Fruit fly (Drosophila melanogaster) whole organism, embryonic: ENCODE results near the gene CG31104.

Experiments
- Atf-2 ChIP-seq: fragments of 200-800 bp; sonication (Bioruptor generic); optimal IDR thresholded peaks from 2 replicates; lab custom pipeline; 2016; ENCODE audit warnings: missing biosample characterization, missing genetic modification characterization
- Atf3 ChIP-seq: fragments of 200-800 bp; sonication (Bioruptor generic); optimal IDR thresholded peaks from 3 replicates; lab custom pipeline; 2016; ENCODE audit warnings: missing biosample characterization, missing genetic modification characterization
- B-H2 ChIP-seq: fragments of 200-800 bp; sonication (Bioruptor generic); optimal IDR thresholded peaks from 2 replicates; lab custom pipeline; 2018; ENCODE audit warnings: missing biosample characterization, mild to moderate bottlenecking, missing genetic modification characterization
- CG10366 ChIP-seq: fragments of 200-800 bp; sonication (Bioruptor generic); IDR thresholded peaks from 2 replicates; pipeline ENCODE4 v1.3.6; 2022; ENCODE audit warnings: missing biosample characterization, missing genetic modification characterization
- CG1233 ChIP-seq: fragments of 200-800 bp; sonication (Bioruptor generic); optimal IDR thresholded peaks from 4 replicates; lab custom pipeline; 2018; ENCODE audit warnings: missing biosample characterization, mild to moderate bottlenecking, missing genetic modification characterization
- CG12659 ChIP-seq: fragments of 200-800 bp; sonication (Bioruptor generic); optimal IDR thresholded peaks from 3 replicates; lab custom pipeline; 2017; ENCODE audit warnings: mild to moderate bottlenecking, missing biosample characterization, missing genetic modification reagents, missing genetic modification characterization
- CG15073 ChIP-seq: fragments of 200-800 bp; sonication (Bioruptor generic); optimal IDR thresholded peaks from 2 replicates; lab custom pipeline; 2016; ENCODE audit warnings: missing biosample characterization, missing genetic modification characterization
- CG1529 ChIP-seq: fragments of 200-800 bp; sonication (Bioruptor generic); optimal IDR thresholded peaks from 3 replicates; lab custom pipeline; 2018; ENCODE audit warnings: missing biosample characterization, missing genetic modification characterization
- CG1647 ChIP-seq: fragments of 200-800 bp; sonication (Bioruptor generic); optimal IDR thresholded peaks from 3 replicates; lab custom pipeline; 2016; ENCODE audit warnings: missing biosample characterization, missing genetic modification characterization
- CG16779 ChIP-seq: fragments of 200-800 bp; sonication (Bioruptor generic); IDR thresholded peaks from 2 replicates; pipeline ENCODE4 v1.3.6; 2022; ENCODE audit warnings: missing biosample characterization, missing genetic modification characterization
- CG18476 ChIP-seq: fragments of 200-800 bp; sonication (Bioruptor generic); optimal IDR thresholded peaks from 2 replicates; lab custom pipeline; 2016; ENCODE audit warnings: missing biosample characterization, mild to moderate bottlenecking, missing genetic modification characterization
- CG18599 ChIP-seq: fragments of 200-800 bp; sonication (Bioruptor generic); optimal IDR thresholded peaks from 3 replicates; lab custom pipeline; 2017; ENCODE audit warnings: missing biosample characterization, missing genetic modification characterization, mild to moderate bottlenecking, moderate library complexity, missing genetic modification reagents
- CG18764 ChIP-seq: fragments of 200-800 bp; sonication (Bioruptor generic); optimal IDR thresholded peaks from 3 replicates; lab custom pipeline; 2016; ENCODE audit warnings: missing biosample characterization, missing genetic modification characterization
- CG31365 ChIP-seq: fragments of 200-800 bp; sonication (Bioruptor generic); optimal IDR thresholded peaks from 2 replicates; lab custom pipeline; 2018; ENCODE audit warnings: missing biosample characterization, mild to moderate bottlenecking, missing genetic modification characterization
- CG3281 ChIP-seq: fragments of 200-800 bp; sonication (Bioruptor generic); optimal IDR thresholded peaks from 3 replicates; lab custom pipeline; 2017; ENCODE audit warnings: missing biosample characterization, mild to moderate bottlenecking, missing genetic modification characterization
- CG4282 ChIP-seq: fragments of 200-800 bp; sonication (Bioruptor generic); optimal IDR thresholded peaks from 2 replicates; lab custom pipeline; 2016; ENCODE audit warnings: missing biosample characterization, missing genetic modification characterization
- CG4730 ChIP-seq: fragments of 200-800 bp; sonication (Bioruptor generic); IDR thresholded peaks from 2 replicates; pipeline ENCODE4 v1.3.6; 2022; ENCODE audit warnings: missing biosample characterization, missing genetic modification characterization
- CG6683 ChIP-seq: fragments of 200-800 bp; sonication (Bioruptor generic); optimal IDR thresholded peaks from 2 replicates; lab custom pipeline; 2017; ENCODE audit warnings: missing biosample characterization, mild to moderate bottlenecking, missing genetic modification characterization, missing genetic modification reagents
- CG7786 ChIP-seq: fragments of 200-800 bp; sonication (Bioruptor generic); optimal IDR thresholded peaks from 2 replicates; lab custom pipeline; 2016; ENCODE audit warnings: missing biosample characterization, missing genetic modification characterization
- CTCF ChIP-seq: fragments of 200-800 bp; sonication (Bioruptor generic); optimal IDR thresholded peaks from 2 replicates; lab custom pipeline; 2017; ENCODE audit warnings: missing biosample characterization, mild to moderate bottlenecking, missing genetic modification characterization, moderate library complexity
- Deaf1 ChIP-seq: fragments of 200-800 bp; optimal IDR thresholded peaks from 3 replicates; lab custom pipeline; 2019; ENCODE audit warnings: missing biosample characterization, mild to moderate bottlenecking, missing genetic modification characterization, moderate library complexity
- Ets65A ChIP-seq: fragments of 200-800 bp; sonication (Bioruptor generic); peaks from one replicate; lab custom pipeline; 2016; ENCODE audit warnings: missing biosample characterization, missing genetic modification characterization
- HLH54F ChIP-seq: fragments of 200-800 bp; sonication (Bioruptor generic); optimal IDR thresholded peaks from 3 replicates; lab custom pipeline; 2016; ENCODE audit warnings: missing biosample characterization, missing genetic modification characterization
- HmgD ChIP-seq: fragments of 200-800 bp; sonication (Bioruptor generic); optimal IDR thresholded peaks from 3 replicates; lab custom pipeline; 2016; ENCODE audit warnings: missing biosample characterization, missing genetic modification characterization
- Hsf ChIP-seq: fragments of 200-800 bp; sonication (Bioruptor generic); optimal IDR thresholded peaks from 3 replicates; lab custom pipeline; 2016; ENCODE audit warnings: missing biosample characterization, missing genetic modification characterization
- Max ChIP-seq: fragments of 200-800 bp; sonication (Bioruptor generic); optimal IDR thresholded peaks from 2 replicates; lab custom pipeline; 2016; ENCODE audit warnings: missing biosample characterization, mild to moderate bottlenecking, missing genetic modification characterization
- Nf-YB ChIP-seq: fragments of 200-800 bp; sonication (Bioruptor generic); optimal IDR thresholded peaks from 3 replicates; lab custom pipeline; 2019; ENCODE audit warnings: missing biosample characterization, mild to moderate bottlenecking, missing genetic modification characterization, moderate library complexity
- PHDP ChIP-seq: fragments of 200-800 bp; sonication (Bioruptor generic); optimal IDR thresholded peaks from 3 replicates; lab custom pipeline; 2018; ENCODE audit warnings: missing biosample characterization, mild to moderate bottlenecking, missing genetic modification characterization, moderate library complexity
- Ravus ChIP-seq: fragments of 200-800 bp; sonication (Bioruptor generic); IDR thresholded peaks from 2 replicates; pipeline ENCODE4 v1.3.6; 2022; ENCODE audit warnings: missing biosample characterization, missing genetic modification characterization
- Sry-β ChIP-seq: fragments of 200-800 bp; sonication (Bioruptor generic); optimal IDR thresholded peaks from 2 replicates; lab custom pipeline; 2018; ENCODE audit warnings: missing biosample characterization, mild to moderate bottlenecking, missing genetic modification characterization, moderate library complexity
- bsh ChIP-seq, 2 experiments: fragments of 200-800 bp; sonication (Bioruptor generic); optimal IDR thresholded peaks; 2 replicates each; lab custom pipeline; 2017 to 2018; ENCODE audit warnings: mild to moderate bottlenecking in 2 of 2, missing biosample characterization in 2 of 2, missing genetic modification characterization in 2 of 2, moderate library complexity in 1 of 2
- cato ChIP-seq: fragments of 200-800 bp; sonication (Bioruptor generic); optimal IDR thresholded peaks from 2 replicates; lab custom pipeline; 2016; ENCODE audit warnings: missing biosample characterization, missing genetic modification characterization, borderline replicate concordance
- ci ChIP-seq: fragments of 200-800 bp; sonication (Bioruptor generic); IDR thresholded peaks from 3 replicates; pipeline ENCODE4 v1.3.6; 2022; ENCODE audit warnings: missing biosample characterization, missing genetic modification characterization
- crol ChIP-seq: fragments of 200-800 bp; sonication (Bioruptor generic); IDR thresholded peaks from 2 replicates; pipeline ENCODE4 v1.3.6; 2022; ENCODE audit warnings: missing biosample characterization, missing genetic modification characterization
- dimm ChIP-seq: fragments of 200-800 bp; sonication (Bioruptor generic); IDR thresholded peaks from 2 replicates; pipeline ENCODE4 v1.3.6; 2022; ENCODE audit warnings: missing biosample characterization, missing genetic modification characterization
- dysf ChIP-seq: fragments of 200-800 bp; sonication (Bioruptor generic); IDR thresholded peaks from 3 replicates; pipeline ENCODE4 v1.3.6; 2022; ENCODE audit warnings: missing biosample characterization, missing genetic modification characterization
- en ChIP-seq: fragments of 200-800 bp; sonication (Bioruptor generic); optimal IDR thresholded peaks from 2 replicates; lab custom pipeline; 2016; ENCODE audit warnings: missing biosample characterization, missing genetic modification characterization
- esg ChIP-seq: fragments of 200-800 bp; sonication (Bioruptor generic); conservative IDR thresholded peaks from 2 replicates; pipeline ENCODE4 v1.3.6; 2022; ENCODE audit warnings: missing biosample characterization, missing genetic modification characterization
- exex ChIP-seq: fragments of 200-800 bp; sonication (Bioruptor generic); optimal IDR thresholded peaks from 4 replicates; lab custom pipeline; 2018; ENCODE audit warnings: missing biosample characterization, mild to moderate bottlenecking, missing genetic modification characterization, moderate library complexity
- fu2 ChIP-seq: fragments of 200-800 bp; sonication (Bioruptor generic); optimal IDR thresholded peaks from 2 replicates; lab custom pipeline; 2016; ENCODE audit warnings: missing biosample characterization, missing genetic modification characterization
- kni ChIP-seq: fragments of 200-800 bp; sonication (Bioruptor generic); optimal IDR thresholded peaks from 3 replicates; lab custom pipeline; 2017; ENCODE audit warnings: mild to moderate bottlenecking, missing biosample characterization, missing genetic modification reagents, missing genetic modification characterization
- knrl ChIP-seq: fragments of 200-800 bp; sonication (Bioruptor generic); IDR thresholded peaks from 3 replicates; pipeline ENCODE4 v1.3.6; 2022; ENCODE audit warnings: missing biosample characterization, missing genetic modification characterization; ENCODE audit not compliant: partially characterized antibody
- lola ChIP-seq, 3 experiments: fragments of >200 bp in 2 of 3; fragments of 200-800 bp in 1 of 3; sonication (Bioruptor generic) in 1 of 3; optimal IDR thresholded peaks; 2 replicates each; lab custom pipeline; 2017 to 2019; ENCODE audit warnings: missing biosample characterization in 3 of 3, missing genetic modification characterization in 3 of 3, mild to moderate bottlenecking in 1 of 3, moderate library complexity in 1 of 3
- mam ChIP-seq: fragments of 200-800 bp; sonication (Bioruptor generic); optimal IDR thresholded peaks from 3 replicates; lab custom pipeline; 2016; ENCODE audit warnings: missing biosample characterization, missing genetic modification characterization
- oc ChIP-seq: fragments of 200-800 bp; sonication (Bioruptor generic); optimal IDR thresholded peaks from 2 replicates; lab custom pipeline; 2018; ENCODE audit warnings: missing biosample characterization, mild to moderate bottlenecking, missing genetic modification characterization, moderate library complexity
- pb ChIP-seq: fragments of 200-800 bp; sonication (Bioruptor generic); optimal IDR thresholded peaks from 3 replicates; lab custom pipeline; 2016; ENCODE audit warnings: missing biosample characterization, missing genetic modification characterization
- pum ChIP-seq: fragments of 200-800 bp; sonication (Bioruptor generic); optimal IDR thresholded peaks from 2 replicates; lab custom pipeline; 2016; ENCODE audit warnings: missing biosample characterization, missing genetic modification characterization
- pzg ChIP-seq: fragments of 200-800 bp; sonication (Bioruptor generic); optimal IDR thresholded peaks from 3 replicates; lab custom pipeline; 2018; ENCODE audit warnings: missing biosample characterization, mild to moderate bottlenecking, missing genetic modification characterization, moderate library complexity
- ro ChIP-seq: fragments of 200-800 bp; sonication (Bioruptor generic); IDR thresholded peaks from 2 replicates; pipeline ENCODE4 v1.3.6; 2022; ENCODE audit warnings: missing biosample characterization, missing genetic modification characterization
- sd ChIP-seq: fragments of 200-800 bp; sonication (Bioruptor generic); optimal IDR thresholded peaks from 3 replicates; lab custom pipeline; 2018; ENCODE audit warnings: missing biosample characterization, mild to moderate bottlenecking, missing genetic modification characterization, moderate library complexity
- trem ChIP-seq: fragments of 200-800 bp; optimal IDR thresholded peaks from 3 replicates; lab custom pipeline; 2019; ENCODE audit warnings: missing biosample characterization, mild to moderate bottlenecking, missing genetic modification characterization, moderate library complexity

CG31104 gene

DNA sequence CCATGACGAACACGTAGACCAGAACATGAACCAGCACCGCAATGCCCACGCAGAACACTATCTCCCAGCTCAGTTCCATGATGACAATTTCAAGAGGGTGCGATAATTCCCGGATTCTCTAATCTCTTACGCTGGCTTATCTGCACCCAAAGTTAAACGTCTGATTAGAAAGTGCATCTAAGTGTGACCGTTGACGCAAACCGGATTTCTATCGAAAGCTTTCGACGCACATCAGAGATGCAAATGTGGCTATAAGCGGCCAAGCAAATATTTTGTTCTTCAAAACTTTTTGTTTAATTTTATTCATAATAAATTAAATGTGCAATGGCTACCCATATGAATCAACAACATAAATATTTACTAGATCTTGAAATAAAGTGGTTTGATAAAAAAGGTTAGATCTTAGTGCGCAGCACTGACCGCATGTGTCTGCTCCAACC lies 22.9 kb upstream of the CG31104 start, which contains the start of the genes Kdsr and CG11858 (continued):
- TF ChIP-seq Sry-β (GFP tag; lab: Kevin White, UChicago) (peak; percentile 99), Atf3 (GFP tag; lab: Kevin White, UChicago) (peak; percentile 53), lola (GFP tag; optimal IDR thresholded peaks at IDR 0.05; lab: Kevin White, UChicago) (peak in 1 of 3 experiments; percentile 53), dimm (GFP tag; lab: Robert Waterston, UW) (no peak), knrl (GFP tag; lab: Robert Waterston, UW) (no peak), CG10366 (peak; percentile 52), crol (no peak), sd (tag; lab: Kevin White, UChicago) (peak; percentile 27), HLH54F (GFP tag; lab: Kevin White, UChicago) (peak; percentile 43), oc (tag; lab: Kevin White, UChicago) (peak; percentile 67), Nf-YB (GFP tag; lab: Kevin White, UChicago) (peak; percentile 5), esg (peak; percentile 36; the same call in 1 of the 2 replicates), CG18764 (GFP tag; lab: Kevin White, UChicago) (peak; percentile 27), Hsf (GFP tag; lab: Kevin White, UChicago) (peak; percentile 70), pb (peak; percentile 3), exex (peak; percentile 63), CG1529 (GFP tag; lab: Kevin White, UChicago) (no peak), kni (GFP tag; lab: Kevin White, UChicago) (peak; percentile 6), CG3281 (GFP tag; lab: Kevin White, UChicago) (peak; percentile 49), trem (tag; lab: Kevin White, UChicago) (peak; percentile 38), bsh (GFP tag; optimal IDR thresholded peaks at IDR 0.05; lab: Kevin White, UChicago) (peak in 1 of 2 experiments; percentile 68), Max (GFP tag; lab: Kevin White, UChicago) (peak; percentile 72), CG18476 (GFP tag; lab: Kevin White, UChicago) (peak; percentile 71), CG1233 (GFP tag; lab: Kevin White, UChicago) (peak; percentile 25), ci (GFP tag; lab: Robert Waterston, UW) (peak; percentile 47), CTCF (GFP tag; lab: Kevin White, UChicago) (no peak), CG16779 (GFP tag; lab: Robert Waterston, UW) (no peak), Deaf1 (tag; lab: Kevin White, UChicago) (no peak), ro (GFP tag; lab: Robert Waterston, UW) (no peak), CG31365 (tag; lab: Kevin White, UChicago) (no peak), en (GFP tag; lab: Kevin White, UChicago) (no peak), pum (GFP tag; lab: Kevin White, UChicago) (peak; percentile 45), fu2 (GFP tag; lab: Kevin White, UChicago) (peak; percentile 21), HmgD (GFP tag; lab: Kevin White, UChicago) (no peak), Atf-2 (GFP tag; lab: Kevin White, UChicago) (no peak), cato (GFP tag; lab: Kevin White, UChicago) (no peak), CG1647 (GFP tag; lab: Kevin White, UChicago) (peak; percentile 19), CG7786 (GFP tag; lab: Kevin White, UChicago) (peak; percentile 52), dysf (peak; percentile 70), Ravus (GFP tag; lab: Robert Waterston, UW) (peak; percentile 11; the same call in 1 of the 2 replicates), CG6683 (GFP tag; lab: Kevin White, UChicago) (peak; percentile 32), CG18599 (GFP tag; lab: Kevin White, UChicago) (no peak), CG12659 (peak; percentile 66), CG4282 (no peak), PHDP (tag; lab: Kevin White, UChicago) (peak; percentile 75), mam (GFP tag; lab: Kevin White, UChicago) (peak; percentile 48), pzg (GFP tag; lab: Kevin White, UChicago) (peak; percentile 61), CG15073 (GFP tag; lab: Kevin White, UChicago) (no peak), B-H2 (GFP tag; lab: Kevin White, UChicago) (peak; percentile 74), Ets65A (GFP tag; lab: Kevin White, UChicago) (peak; percentile 94), CG4730 (GFP tag; lab: Robert Waterston, UW) (peak; percentile 37; the same call in 1 of the 2 replicates)
